Worm (Caenorhabditis elegans) whole organism, L4 larva: ENCODE results near the gene arrd-8.

Experiments
- D1046.2 ChIP-seq: fragments of 200-800 bp; sonication (Bioruptor generic); IDR thresholded peaks from 2 replicates; pipeline ENCODE4 v1.3.6; 2022; ENCODE audit warnings: missing genetic modification characterization, missing compliant biosample characterization
- F10B5.3 ChIP-seq: sonication (generic microtip); optimal IDR thresholded peaks from 2 replicates; lab custom pipeline; 2016; ENCODE audit warnings: mild to moderate bottlenecking, missing genetic modification characterization, missing compliant biosample characterization
- F44E2.7 ChIP-seq: fragments of 200-800 bp; sonication (Bioruptor generic); IDR thresholded peaks from 2 replicates; pipeline ENCODE4 v2.1.2; 2022; ENCODE audit warnings: missing genetic modification characterization, missing compliant biosample characterization
- F49E8.2 ChIP-seq: sonication (generic microtip); optimal IDR thresholded peaks from 2 replicates; lab custom pipeline; 2016; ENCODE audit warnings: missing compliant biosample characterization, mild to moderate bottlenecking, missing genetic modification characterization, borderline replicate concordance
- T20F7.1 ChIP-seq: fragments of 200-800 bp; sonication (Bioruptor generic); optimal IDR thresholded peaks from 2 replicates; lab custom pipeline; 2018; ENCODE audit warnings: mild to moderate bottlenecking, missing genetic modification characterization, missing compliant biosample characterization
- aly-2 ChIP-seq: sonication (generic microtip); optimal IDR thresholded peaks from 2 replicates; lab custom pipeline; 2018; ENCODE audit warnings: missing biosample characterization, missing genetic modification characterization
- attf-4 ChIP-seq: sonication (generic microtip); optimal IDR thresholded peaks from 3 replicates; lab custom pipeline; 2017; ENCODE audit warnings: missing biosample characterization, missing genetic modification characterization
- ceh-20 ChIP-seq: fragments of 200-800 bp; sonication (Bioruptor generic); IDR thresholded peaks from 2 replicates; pipeline ENCODE4 v1.3.6; 2022; ENCODE audit warnings: missing genetic modification reagents, missing genetic modification characterization, missing compliant biosample characterization
- ceh-28 ChIP-seq: fragments of 150-350 bp; optimal IDR thresholded peaks from 2 replicates; lab custom pipeline; 2014; ENCODE audit warnings: missing biosample characterization, missing genetic modification reagents, missing genetic modification characterization
- ceh-44 ChIP-seq: fragments of 200-800 bp; sonication (Bioruptor generic); IDR thresholded peaks from 2 replicates; pipeline ENCODE4 v1.3.6; 2022; ENCODE audit warnings: missing genetic modification reagents, missing genetic modification characterization, missing compliant biosample characterization
- ceh-62 ChIP-seq: sonication (generic microtip); optimal IDR thresholded peaks from 2 replicates; lab custom pipeline; 2017; ENCODE audit warnings: missing biosample characterization, missing genetic modification characterization
- cey-2 ChIP-seq: sonication (generic microtip); optimal IDR thresholded peaks from 3 replicates; lab custom pipeline; 2017; ENCODE audit warnings: missing genetic modification characterization, mild to moderate bottlenecking, missing compliant biosample characterization, antibody characterized with exemption, borderline replicate concordance; ENCODE audit not compliant: insufficient read depth
- daf-16 ChIP-seq, 3 experiments: sonication (generic microtip); optimal IDR thresholded peaks; 2 replicates each; lab custom pipeline; 2016 to 2017; ENCODE audit warnings: missing genetic modification characterization in 3 of 3, missing genetic modification reagents in 3 of 3, mild to moderate bottlenecking in 2 of 3, missing compliant biosample characterization in 2 of 3, missing biosample characterization in 1 of 3, moderate library complexity in 1 of 3
- daf-8 ChIP-seq: fragments of 200-800 bp; sonication (Bioruptor generic); IDR thresholded peaks from 2 replicates; pipeline ENCODE4 v1.3.6; 2022; ENCODE audit warnings: missing genetic modification characterization, missing compliant biosample characterization
- dmd-6 ChIP-seq: fragments of 200-800 bp; sonication (Bioruptor generic); IDR thresholded peaks from 2 replicates; pipeline ENCODE4 v1.3.6; 2022; ENCODE audit warnings: missing genetic modification reagents, missing genetic modification characterization, missing compliant biosample characterization
- dmd-9 ChIP-seq: fragments of 200-800 bp; sonication (Bioruptor generic); IDR thresholded peaks from 2 replicates; pipeline ENCODE4 v1.3.6; 2022; ENCODE audit warnings: missing genetic modification reagents, missing genetic modification characterization, missing compliant biosample characterization
- duxl-1 ChIP-seq: sonication (generic microtip); optimal IDR thresholded peaks from 2 replicates; lab custom pipeline; 2016; ENCODE audit warnings: mild to moderate bottlenecking, missing genetic modification characterization, moderate library complexity, missing compliant biosample characterization; ENCODE audit not compliant: poor library complexity
- dve-1 ChIP-seq: sonication (generic microtip); optimal IDR thresholded peaks from 2 replicates; lab custom pipeline; 2017; ENCODE audit warnings: antibody characterized with exemption, mild to moderate bottlenecking, missing genetic modification characterization, missing compliant biosample characterization; ENCODE audit not compliant: insufficient read depth
- egl-27 ChIP-seq: sonication (generic microtip); optimal IDR thresholded peaks from 3 replicates; lab custom pipeline; 2017; ENCODE audit warnings: missing biosample characterization, missing genetic modification reagents, missing genetic modification characterization
- egl-43 ChIP-seq: fragments of 200-800 bp; sonication (Bioruptor generic); IDR thresholded peaks from 2 replicates; pipeline ENCODE4 v1.3.6; 2022; ENCODE audit warnings: missing genetic modification reagents, missing genetic modification characterization, missing compliant biosample characterization
- hif-1 ChIP-seq, 2 experiments: sonication (generic microtip); optimal IDR thresholded peaks; 2 replicates each; lab custom pipeline; 2016 to 2017; ENCODE audit warnings: missing compliant biosample characterization in 2 of 2, missing genetic modification characterization in 2 of 2, missing genetic modification reagents in 2 of 2, missing genotype in 2 of 2, mild to moderate bottlenecking in 1 of 2
- hlh-11 ChIP-seq: fragments of 200-800 bp; sonication (Bioruptor generic); optimal IDR thresholded peaks from 2 replicates; lab custom pipeline; 2018; ENCODE audit warnings: mild to moderate bottlenecking, missing genetic modification characterization, missing compliant biosample characterization
- hlh-30 ChIP-seq: sonication (generic microtip); optimal IDR thresholded peaks from 2 replicates; lab custom pipeline; 2017; ENCODE audit warnings: antibody characterized with exemption, mild to moderate bottlenecking, missing genetic modification characterization, missing compliant biosample characterization; ENCODE audit not compliant: insufficient read depth
- hmg-1.1 ChIP-seq: fragments of 200-800 bp; sonication (Bioruptor generic); IDR thresholded peaks from 2 replicates; pipeline ENCODE4 v1.3.6; 2022; ENCODE audit warnings: missing genetic modification reagents, missing genetic modification characterization, missing compliant biosample characterization
- lim-7 ChIP-seq: fragments of 200-800 bp; sonication (Bioruptor generic); IDR thresholded peaks from 2 replicates; pipeline ENCODE4 v1.3.6; 2022; ENCODE audit warnings: missing genetic modification characterization, missing compliant biosample characterization
- lin-38 ChIP-seq: fragments of 200-800 bp; sonication (Bioruptor generic); IDR thresholded peaks from 2 replicates; pipeline ENCODE4 v1.3.6; 2022; ENCODE audit warnings: missing genetic modification reagents, missing genetic modification characterization, missing compliant biosample characterization
- lin-39 ChIP-seq: fragments of 150-350 bp; optimal IDR thresholded peaks from 2 replicates; lab custom pipeline; 2014; ENCODE audit warnings: missing biosample characterization, missing genetic modification reagents, missing genetic modification characterization
- lir-3 ChIP-seq: sonication (generic microtip); optimal IDR thresholded peaks from 2 replicates; lab custom pipeline; 2016; ENCODE audit warnings: mild to moderate bottlenecking, missing genetic modification characterization, missing compliant biosample characterization
- lsy-2 ChIP-seq, 2 experiments: fragments of 150-350 bp in 1 of 2; sonication (generic microtip) in 1 of 2; optimal IDR thresholded peaks; 2 replicates each; lab custom pipeline; 2014 to 2017; ENCODE audit warnings: missing biosample characterization in 2 of 2, missing genetic modification characterization in 2 of 2
- madf-5 ChIP-seq, 2 experiments: fragments of 200-800 bp; sonication (Bioruptor generic); IDR thresholded peaks; 2 replicates each; pipeline ENCODE4 v1.3.6; 2022; ENCODE audit warnings: missing compliant biosample characterization in 2 of 2, missing genetic modification characterization in 2 of 2
- mdl-1 ChIP-seq, 2 experiments: fragments of 150-350 bp in 1 of 2; sonication (generic microtip) in 1 of 2; optimal IDR thresholded peaks; 2 replicates each; lab custom pipeline; 2014 to 2017; ENCODE audit warnings: missing biosample characterization in 2 of 2, missing genetic modification characterization in 2 of 2
- mep-1 ChIP-seq: fragments of 150-350 bp; sonication (generic microtip); optimal IDR thresholded peaks from 3 replicates; lab custom pipeline; 2014; ENCODE audit warnings: missing biosample characterization, missing genetic modification characterization
- nhr-10 ChIP-seq: fragments of 150-350 bp; optimal IDR thresholded peaks from 2 replicates; lab custom pipeline; 2014; ENCODE audit warnings: missing biosample characterization, missing genetic modification characterization
- nhr-102 ChIP-seq: sonication (generic microtip); optimal IDR thresholded peaks from 2 replicates; lab custom pipeline; 2016; ENCODE audit warnings: mild to moderate bottlenecking, missing genetic modification characterization, moderate library complexity, missing compliant biosample characterization
- nhr-237 ChIP-seq: sonication (generic microtip); optimal IDR thresholded peaks from 2 replicates; lab custom pipeline; 2017; ENCODE audit warnings: missing biosample characterization, missing genetic modification characterization
- nhr-28 ChIP-seq: fragments of 150-350 bp; optimal IDR thresholded peaks from 2 replicates; lab custom pipeline; 2014; ENCODE audit warnings: missing biosample characterization, missing genetic modification characterization
- nhr-41 ChIP-seq: fragments of 200-800 bp; sonication (Bioruptor generic); IDR thresholded peaks from 2 replicates; pipeline ENCODE4 v1.3.6; 2022; ENCODE audit warnings: missing genetic modification reagents, missing genetic modification characterization, missing compliant biosample characterization
- nhr-48 ChIP-seq: sonication (generic microtip); optimal IDR thresholded peaks from 2 replicates; lab custom pipeline; 2016; ENCODE audit warnings: mild to moderate bottlenecking, missing genetic modification characterization, missing compliant biosample characterization
- nhr-76 ChIP-seq: fragments of 150-350 bp; optimal IDR thresholded peaks from 2 replicates; lab custom pipeline; 2014; ENCODE audit warnings: missing biosample characterization, missing genetic modification characterization
- pqm-1 ChIP-seq: sonication (generic microtip); optimal IDR thresholded peaks from 2 replicates; lab custom pipeline; 2017; ENCODE audit warnings: missing biosample characterization, missing genetic modification characterization
- saeg-2 ChIP-seq: fragments of 200-800 bp; sonication (Bioruptor generic); IDR thresholded peaks from 2 replicates; pipeline ENCODE4 v1.3.6; 2022; ENCODE audit warnings: missing genetic modification reagents, missing genetic modification characterization, missing compliant biosample characterization
- snpc-1.2 ChIP-seq: fragments of 200-800 bp; sonication (Bioruptor generic); IDR thresholded peaks from 2 replicates; pipeline ENCODE4 v1.3.6; 2022; ENCODE audit warnings: missing genetic modification reagents, missing genetic modification characterization, missing compliant biosample characterization
- vab-7 ChIP-seq: fragments of 200-800 bp; sonication (Bioruptor generic); IDR thresholded peaks from 2 replicates; pipeline ENCODE4 v1.3.6; 2022; ENCODE audit warnings: missing genetic modification reagents, missing genetic modification characterization, missing compliant biosample characterization
- zag-1 ChIP-seq: fragments of 150-350 bp; optimal IDR thresholded peaks from 2 replicates; lab custom pipeline; 2014; ENCODE audit warnings: missing biosample characterization, missing genetic modification characterization
- zfp-2 ChIP-seq: sonication (generic microtip); optimal IDR thresholded peaks from 2 replicates; lab custom pipeline; 2016; ENCODE audit warnings: mild to moderate bottlenecking, missing genetic modification characterization, missing compliant biosample characterization
- ztf-7 ChIP-seq: fragments of 150-350 bp; optimal IDR thresholded peaks from 2 replicates; lab custom pipeline; 2014; ENCODE audit warnings: missing biosample characterization, missing genetic modification characterization

Gene arrd-8

DNA sequence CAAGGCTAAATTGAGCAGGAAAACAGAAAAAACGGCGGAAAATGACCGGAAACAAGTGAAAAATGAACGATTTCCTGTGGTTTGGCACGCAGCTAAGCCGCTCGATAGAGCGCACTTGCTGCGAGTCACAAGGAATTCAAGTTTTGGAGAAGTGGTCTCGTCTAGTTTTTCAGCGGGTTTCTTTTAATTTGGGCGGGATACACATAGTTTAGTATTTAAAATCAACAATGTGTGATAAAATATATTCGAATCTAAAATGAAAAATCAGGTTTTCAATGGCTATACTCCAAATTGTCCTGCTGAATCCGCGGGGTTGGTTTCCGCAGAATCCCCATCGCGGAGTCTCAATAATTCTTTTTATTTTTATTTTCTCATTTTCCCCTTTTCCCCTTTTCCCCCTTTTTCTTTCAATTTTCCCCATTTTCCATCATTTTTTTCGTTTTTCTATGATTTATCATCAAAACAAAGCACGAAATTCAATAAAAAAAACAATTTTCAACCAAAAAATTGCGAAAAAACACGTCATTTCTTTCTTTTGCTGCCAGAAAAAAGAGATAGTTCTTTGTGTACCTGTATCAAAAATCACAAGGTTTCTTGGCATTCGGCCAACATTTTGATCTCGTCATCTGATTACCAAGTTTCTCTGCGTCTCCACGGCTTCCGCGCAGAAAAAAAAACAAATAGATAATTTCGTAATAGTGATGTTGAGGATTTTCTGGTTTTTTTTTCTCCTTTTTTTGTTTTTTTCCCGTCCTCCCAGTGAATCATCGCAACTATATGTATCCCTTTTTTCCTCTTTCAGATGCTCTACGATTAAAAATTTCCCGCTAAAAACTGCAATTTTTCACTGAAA lies 22.6 kb upstream of the arrd-8 start, which contains the start of gene ippk-1 (continued):
- TF ChIP-seq nhr-102 (tag; lab: Kevin White, UChicago) (no peak), madf-5 (GFP tag; IDR thresholded peaks at IDR 0.05; lab: Robert Waterston, UW) (0 out of 4 replicates have a peak, but pooled peaks of 1 of the 2 experiments have one; percentile 13), T20F7.1 (GFP tag; lab: Kevin White, UChicago) (peak; percentile 51), nhr-76 (tag; lab: Kevin White, UChicago) (peak; percentile 27), mep-1 (tag; lab: Kevin White, UChicago) (peak; percentile 30), lir-3 (no peak), ceh-44 (no peak), aly-2 (tag; lab: Kevin White, UChicago) (no peak), egl-43 (GFP tag; lab: Robert Waterston, UW) (0 out of 2 replicates have a peak, but pooled peaks have one; percentile 28), hmg-1.1 (GFP tag; lab: Robert Waterston, UW) (peak; percentile 64), F49E8.2 (no peak), vab-7 (GFP tag; lab: Robert Waterston, UW) (peak; percentile 55; the same call in 1 of the 2 replicates), ceh-20 (peak; percentile 12; the same call in 1 of the 2 replicates), saeg-2 (GFP tag; lab: Robert Waterston, UW) (no peak)

- TF ChIP-seq nhr-41 (GFP tag; lab: Robert Waterston, UW) (no peak), daf-8 (no peak), lin-39 (tag; lab: Kevin White, UChicago) (no peak), D1046.2 (GFP tag; lab: Robert Waterston, UW) (no peak), cey-2 (tag; lab: Kevin White, UChicago) (no peak), lim-7 (GFP tag; lab: Robert Waterston, UW) (no peak), pqm-1 (tag; lab: Kevin White, UChicago) (no peak), zfp-2 (tag; lab: Kevin White, UChicago) (no peak), attf-4 (tag; lab: Kevin White, UChicago) (no peak)
- TF ChIP-seq, all 104 proteins: peak for 0
Measured at ce11 chrII:12049281-12049680, 15.6 kb upstream of the arrd-8 start, which contains the start of gene nadk-2. Gene nadk-2, plus strand, starts transcription at chrII:12049581.

- TF ChIP-seq nhr-28, result peak; percentile 97
- no peak for TF ChIP-seq F49E8.2
- TF ChIP-seq lin-38, result no peak
- TF ChIP-seq daf-16 (GFP tag; optimal IDR thresholded peaks at IDR 0.05; lab: Kevin White, UChicago), result no peak
- peak; percentile 26 for TF ChIP-seq daf-16 (tag; optimal IDR thresholded peaks at IDR 0.05; lab: Kevin White, UChicago)
- TF ChIP-seq F44E2.7 (GFP tag; lab: Robert Waterston, UW), result no peak
- TF ChIP-seq nhr-48, result no peak
- peak; percentile 43 for TF ChIP-seq dmd-6 (GFP tag; lab: Robert Waterston, UW)
- peak in 1 of 2 experiments; percentile 53 for TF ChIP-seq lsy-2 (tag; optimal IDR thresholded peaks at IDR 0.05; lab: Kevin White, UChicago)
- no peak for TF ChIP-seq lim-7 (GFP tag; lab: Robert Waterston, UW)
- TF ChIP-seq mdl-1 (tag; optimal IDR thresholded peaks at IDR 0.05; lab: Kevin White, UChicago), result peak in 1 of 2 experiments; percentile 84
- peak; percentile 32 for TF ChIP-seq dve-1 (tag; lab: Kevin White, UChicago)
- no peak for TF ChIP-seq dmd-9 (GFP tag; lab: Robert Waterston, UW)
- no peak for TF ChIP-seq F10B5.3 (tag; lab: Kevin White, UChicago)
- TF ChIP-seq ztf-7, result peak; percentile 53
- no peak for TF ChIP-seq snpc-1.2 (GFP tag; lab: Robert Waterston, UW)
- peak; percentile 87 for TF ChIP-seq hlh-30 (tag; lab: Kevin White, UChicago)
- no peak for TF ChIP-seq duxl-1 (tag; lab: Kevin White, UChicago)
- no peak for TF ChIP-seq zag-1 (tag; lab: Kevin White, UChicago)
- peak in 1 of 2 experiments; percentile 90 for TF ChIP-seq hif-1 (tag; optimal IDR thresholded peaks at IDR 0.05; lab: Kevin White, UChicago)
- no peak for TF ChIP-seq nhr-10 (tag; lab: Kevin White, UChicago)
- TF ChIP-seq ceh-28 (tag; lab: Kevin White, UChicago), result no peak
- TF ChIP-seq ceh-62 (tag; lab: Kevin White, UChicago), result no peak
- TF ChIP-seq egl-27 (tag; lab: Kevin White, UChicago), result no peak
- peak; percentile 57 for TF ChIP-seq hlh-11 (tag; lab: Kevin White, UChicago)
- no peak for TF ChIP-seq nhr-237 (tag; lab: Kevin White, UChicago)
Measured at ce11 chrII:12050607-12051006, 14.3 kb upstream of the arrd-8 start.
